Worm (Caenorhabditis elegans) whole organism, L4 larva: ENCODE results near the gene trpl-2.

Experiments
- F10B5.3 ChIP-seq: sonication (generic microtip); optimal IDR thresholded peaks from 2 replicates; lab custom pipeline; 2016; ENCODE audit warnings: mild to moderate bottlenecking, missing genetic modification characterization, missing compliant biosample characterization
- F26F4.8 ChIP-seq: fragments of 200-800 bp; sonication (Bioruptor generic); conservative IDR thresholded peaks from 2 replicates; pipeline ENCODE4 v1.3.6; 2022; ENCODE audit warnings: missing genetic modification characterization, missing compliant biosample characterization
- F49E8.2 ChIP-seq: sonication (generic microtip); optimal IDR thresholded peaks from 2 replicates; lab custom pipeline; 2016; ENCODE audit warnings: missing compliant biosample characterization, mild to moderate bottlenecking, missing genetic modification characterization, borderline replicate concordance
- T20F7.1 ChIP-seq: fragments of 200-800 bp; sonication (Bioruptor generic); optimal IDR thresholded peaks from 2 replicates; lab custom pipeline; 2018; ENCODE audit warnings: mild to moderate bottlenecking, missing genetic modification characterization, missing compliant biosample characterization
- T26A8.4 ChIP-seq: fragments of 200-800 bp; sonication (Bioruptor generic); IDR thresholded peaks from 2 replicates; pipeline ENCODE4 v1.3.6; 2022; ENCODE audit warnings: missing genetic modification characterization, missing compliant biosample characterization
- Y105C5A.15 ChIP-seq: fragments of 200-800 bp; sonication (Bioruptor generic); IDR thresholded peaks from 2 replicates; pipeline ENCODE4 v1.3.6; 2022; ENCODE audit warnings: missing genetic modification characterization, missing compliant biosample characterization
- aha-1 ChIP-seq: fragments of 150-350 bp; peaks from one replicate; lab custom pipeline; 2014; ENCODE audit warnings: missing biosample characterization, missing genetic modification characterization
- arid-1 ChIP-seq: fragments of 200-800 bp; sonication (Bioruptor generic); conservative IDR thresholded peaks from 2 replicates; pipeline ENCODE4 v1.3.6; 2022; ENCODE audit warnings: missing genetic modification reagents, missing genetic modification characterization, missing compliant biosample characterization
- attf-4 ChIP-seq: sonication (generic microtip); optimal IDR thresholded peaks from 3 replicates; lab custom pipeline; 2017; ENCODE audit warnings: missing biosample characterization, missing genetic modification characterization
- ceh-28 ChIP-seq: fragments of 150-350 bp; optimal IDR thresholded peaks from 2 replicates; lab custom pipeline; 2014; ENCODE audit warnings: missing biosample characterization, missing genetic modification reagents, missing genetic modification characterization
- dmd-8 ChIP-seq: fragments of 200-800 bp; sonication (Bioruptor generic); IDR thresholded peaks from 2 replicates; pipeline ENCODE4 v1.3.6; 2022; ENCODE audit warnings: missing genetic modification characterization, missing compliant biosample characterization
- dmd-9 ChIP-seq: fragments of 200-800 bp; sonication (Bioruptor generic); IDR thresholded peaks from 2 replicates; pipeline ENCODE4 v1.3.6; 2022; ENCODE audit warnings: missing genetic modification reagents, missing genetic modification characterization, missing compliant biosample characterization
- dpl-1 ChIP-seq: fragments of 150-350 bp; optimal IDR thresholded peaks from 2 replicates; lab custom pipeline; 2014; ENCODE audit warnings: missing biosample characterization, missing genetic modification reagents, missing genetic modification characterization
- egl-43 ChIP-seq: fragments of 200-800 bp; sonication (Bioruptor generic); IDR thresholded peaks from 2 replicates; pipeline ENCODE4 v1.3.6; 2022; ENCODE audit warnings: missing genetic modification reagents, missing genetic modification characterization, missing compliant biosample characterization
- hlh-11 ChIP-seq: fragments of 200-800 bp; sonication (Bioruptor generic); optimal IDR thresholded peaks from 2 replicates; lab custom pipeline; 2018; ENCODE audit warnings: mild to moderate bottlenecking, missing genetic modification characterization, missing compliant biosample characterization
- jun-1 ChIP-seq: fragments of 150-350 bp; optimal IDR thresholded peaks from 2 replicates; lab custom pipeline; 2014; ENCODE audit warnings: missing biosample characterization, missing genetic modification reagents, missing genetic modification characterization
- lin-1 ChIP-seq: fragments of 200-800 bp; sonication (Bioruptor generic); IDR thresholded peaks from 2 replicates; pipeline ENCODE4 v1.3.6; 2022; ENCODE audit warnings: missing genetic modification reagents, missing genetic modification characterization, missing compliant biosample characterization
- lin-13 ChIP-seq: fragments of 150-350 bp; optimal IDR thresholded peaks from 2 replicates; lab custom pipeline; 2014; ENCODE audit warnings: missing biosample characterization, missing genetic modification reagents, missing genetic modification characterization
- lin-29 ChIP-seq: fragments of 200-800 bp; sonication (Bioruptor generic); IDR thresholded peaks from 2 replicates; pipeline ENCODE4 v1.3.6; 2022; ENCODE audit warnings: missing genetic modification reagents, missing genetic modification characterization, missing compliant biosample characterization
- madf-9 ChIP-seq: fragments of 200-800 bp; sonication (Bioruptor generic); conservative IDR thresholded peaks from 2 replicates; pipeline ENCODE4 v1.3.6; 2022; ENCODE audit warnings: missing genetic modification reagents, missing genetic modification characterization, missing compliant biosample characterization
- mdt-29 ChIP-seq: fragments of 200-800 bp; sonication (Bioruptor generic); IDR thresholded peaks from 2 replicates; pipeline ENCODE4 v1.3.6; 2022; ENCODE audit warnings: missing genetic modification reagents, missing genetic modification characterization, missing compliant biosample characterization
- mxl-2 ChIP-seq: fragments of 200-800 bp; sonication (Bioruptor generic); conservative IDR thresholded peaks from 2 replicates; pipeline ENCODE4 v1.3.6; 2022; ENCODE audit warnings: missing genetic modification reagents, missing genetic modification characterization, missing compliant biosample characterization
- mxl-3 ChIP-seq: fragments of 200-800 bp; sonication (Bioruptor generic); optimal IDR thresholded peaks from 2 replicates; lab custom pipeline; 2018; ENCODE audit warnings: mild to moderate bottlenecking, missing genetic modification characterization, missing compliant biosample characterization
- nhr-10 ChIP-seq: fragments of 150-350 bp; optimal IDR thresholded peaks from 2 replicates; lab custom pipeline; 2014; ENCODE audit warnings: missing biosample characterization, missing genetic modification characterization
- nhr-102 ChIP-seq: sonication (generic microtip); optimal IDR thresholded peaks from 2 replicates; lab custom pipeline; 2016; ENCODE audit warnings: mild to moderate bottlenecking, missing genetic modification characterization, moderate library complexity, missing compliant biosample characterization
- nhr-48 ChIP-seq: sonication (generic microtip); optimal IDR thresholded peaks from 2 replicates; lab custom pipeline; 2016; ENCODE audit warnings: mild to moderate bottlenecking, missing genetic modification characterization, missing compliant biosample characterization
- nhr-77 ChIP-seq: fragments of 150-350 bp; optimal IDR thresholded peaks from 2 replicates; lab custom pipeline; 2014; ENCODE audit warnings: missing biosample characterization, missing genetic modification characterization
- php-3 ChIP-seq: fragments of 200-800 bp; sonication (Bioruptor generic); IDR thresholded peaks from 2 replicates; pipeline ENCODE4 v1.3.6; 2022; ENCODE audit warnings: missing genetic modification reagents, missing genetic modification characterization, missing compliant biosample characterization
- pqm-1 ChIP-seq: sonication (generic microtip); optimal IDR thresholded peaks from 2 replicates; lab custom pipeline; 2017; ENCODE audit warnings: missing biosample characterization, missing genetic modification characterization
- saeg-2 ChIP-seq: fragments of 200-800 bp; sonication (Bioruptor generic); IDR thresholded peaks from 2 replicates; pipeline ENCODE4 v1.3.6; 2022; ENCODE audit warnings: missing genetic modification reagents, missing genetic modification characterization, missing compliant biosample characterization
- set-16 ChIP-seq: fragments of 200-800 bp; sonication (Bioruptor generic); IDR thresholded peaks from 2 replicates; pipeline ENCODE4 v1.3.6; 2022; ENCODE audit warnings: missing genetic modification reagents, missing genetic modification characterization, missing compliant biosample characterization
- snpc-1.2 ChIP-seq: fragments of 200-800 bp; sonication (Bioruptor generic); IDR thresholded peaks from 2 replicates; pipeline ENCODE4 v1.3.6; 2022; ENCODE audit warnings: missing genetic modification reagents, missing genetic modification characterization, missing compliant biosample characterization
- snpc-4 ChIP-seq: fragments of 150-350 bp; optimal IDR thresholded peaks from 2 replicates; lab custom pipeline; 2014; ENCODE audit warnings: missing biosample characterization, missing genetic modification characterization
- unc-62 ChIP-seq, 3 experiments: fragments of 150-350 bp in 1 of 3; sonication (generic microtip); optimal IDR thresholded peaks in 2 of 3; peaks in 1 of 3; 1 replicate in 1 of 3; 2 replicates in 2 of 3; lab custom pipeline; 2014 to 2017; ENCODE audit warnings: missing biosample characterization in 3 of 3, missing genetic modification characterization in 3 of 3, missing genetic modification reagents in 3 of 3, missing genotype in 1 of 3

trpl-2 gene

DNA sequence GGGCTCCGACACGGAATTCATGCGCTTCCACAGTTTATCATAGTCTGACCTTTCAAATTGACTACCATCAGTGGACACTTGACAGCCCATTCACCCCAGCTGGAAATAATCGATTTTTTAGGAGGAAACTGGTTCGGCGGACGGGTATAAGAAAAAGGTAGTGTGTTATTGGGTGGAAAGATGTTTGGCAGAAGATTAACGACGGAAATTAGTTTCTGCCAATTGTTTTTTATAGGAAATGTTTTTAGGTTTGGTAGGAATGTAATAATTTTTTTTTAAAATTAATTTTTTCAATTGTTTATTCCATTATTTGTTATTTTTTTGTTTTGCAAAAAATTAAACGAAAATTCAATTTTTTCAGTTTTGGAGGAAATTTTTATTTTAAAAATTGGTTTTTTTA lies 27.5 kb upstream of the trpl-2 start, which contains the start of gene F15E6.9:
TSS of gene F15E6.9 (minus strand) at position 101 of the 400 bp plus-strand sequence.
- no peak for TF ChIP-seq F49E8.2 (tag; lab: Kevin White, UChicago)
- TF ChIP-seq saeg-2 (GFP tag; lab: Robert Waterston, UW) = no peak
- TF ChIP-seq attf-4 (tag; lab: Kevin White, UChicago) = no peak
- no peak for TF ChIP-seq T26A8.4 (GFP tag; lab: Robert Waterston, UW)
- TF ChIP-seq snpc-1.2 (GFP tag; lab: Robert Waterston, UW) = no peak
- TF ChIP-seq mdt-29 (GFP tag; lab: Robert Waterston, UW) = no peak

DNA sequence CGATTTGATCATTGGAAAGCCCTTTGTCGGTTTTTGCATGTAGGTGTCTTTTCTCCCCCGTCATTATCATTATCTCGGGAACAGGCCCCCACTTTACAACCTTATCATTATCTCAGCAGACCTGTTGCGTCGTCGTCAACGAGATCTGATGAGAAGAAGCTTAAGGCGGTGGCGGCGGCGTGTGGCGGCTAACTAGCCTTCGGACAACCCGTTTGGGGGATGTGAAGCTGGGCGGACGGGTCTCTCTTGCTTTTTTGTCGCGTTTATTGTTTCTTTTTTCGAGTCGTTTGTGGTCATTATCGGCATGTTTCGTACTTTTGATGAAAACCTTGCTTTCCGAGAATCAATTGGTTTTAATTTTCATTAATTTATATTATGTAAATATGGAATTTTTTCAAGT lies 26.5 kb upstream of the trpl-2 start:
- TF ChIP-seq nhr-48 (tag; lab: Kevin White, UChicago) (peak; percentile 51), set-16 (GFP tag; lab: Robert Waterston, UW) (peak; percentile 34; the same call in 1 of the 2 replicates), nhr-102 (tag; lab: Kevin White, UChicago) (no peak), T26A8.4 (GFP tag; lab: Robert Waterston, UW) (peak; percentile 64), dmd-8 (GFP tag; lab: Robert Waterston, UW) (no peak), nhr-77 (no peak), mxl-3 (GFP tag; lab: Kevin White, UChicago) (peak; percentile 30), Y105C5A.15 (GFP tag; lab: Robert Waterston, UW) (no peak), hlh-11 (peak; percentile 67), aha-1 (peak; percentile 79)

DNA sequence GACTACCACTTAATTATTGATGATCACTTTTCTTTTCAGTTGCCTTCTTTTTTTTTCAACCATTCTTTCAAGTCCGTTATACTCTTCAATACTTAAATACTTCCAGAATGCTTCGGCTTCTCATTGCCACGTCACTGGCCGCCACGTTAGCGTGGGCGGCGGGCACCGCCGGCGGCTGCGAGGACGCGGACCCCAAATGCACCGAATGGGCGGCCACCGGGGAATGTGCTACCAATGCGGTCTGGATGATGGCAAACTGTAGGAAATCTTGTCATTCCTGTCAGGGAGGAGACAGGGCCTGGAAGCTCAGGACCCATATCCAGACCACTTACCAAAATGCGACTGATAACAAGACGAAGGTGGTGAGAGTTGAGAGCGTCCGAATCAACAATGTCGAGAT lies 25.3 kb upstream of the trpl-2 start, which contains the start of gene lgc-22:
TSS of gene lgc-22 (plus strand) at position 105 of the 400 bp plus-strand sequence.
- TF ChIP-seq attf-4 (tag; lab: Kevin White, UChicago) (no peak), unc-62 (GFP tag; optimal IDR thresholded peaks at IDR 0.05 in 1 of 2; lab: Kevin White, UChicago) (no peak), unc-62 (tag; optimal IDR thresholded peaks at IDR 0.05; lab: Kevin White, UChicago) (no peak), php-3 (GFP tag; lab: Robert Waterston, UW) (no peak), nhr-10 (tag; lab: Kevin White, UChicago) (no peak), set-16 (GFP tag; lab: Robert Waterston, UW) (peak; percentile 86), ceh-28 (tag; lab: Kevin White, UChicago) (no peak), arid-1 (GFP tag; lab: Robert Waterston, UW) (no peak), snpc-4 (tag; lab: Kevin White, UChicago) (no peak), dmd-9 (0 out of 2 replicates have a peak, but pooled peaks have one; percentile 32), mdt-29 (GFP tag; lab: Robert Waterston, UW) (no peak), F10B5.3 (tag; lab: Kevin White, UChicago) (no peak), mxl-2 (GFP tag; lab: Robert Waterston, UW) (no peak), nhr-102 (tag; lab: Kevin White, UChicago) (no peak), madf-9 (GFP tag; lab: Robert Waterston, UW) (no peak), lin-1 (GFP tag; lab: Robert Waterston, UW) (no peak), lin-29 (GFP tag; lab: Robert Waterston, UW) (no peak), lin-13 (no peak), saeg-2 (GFP tag; lab: Robert Waterston, UW) (no peak), egl-43 (GFP tag; lab: Robert Waterston, UW) (peak; percentile 55; the same call in 1 of the 2 replicates), dpl-1 (GFP tag; lab: Kevin White, UChicago) (no peak), F26F4.8 (GFP tag; lab: Robert Waterston, UW) (no peak)

DNA sequence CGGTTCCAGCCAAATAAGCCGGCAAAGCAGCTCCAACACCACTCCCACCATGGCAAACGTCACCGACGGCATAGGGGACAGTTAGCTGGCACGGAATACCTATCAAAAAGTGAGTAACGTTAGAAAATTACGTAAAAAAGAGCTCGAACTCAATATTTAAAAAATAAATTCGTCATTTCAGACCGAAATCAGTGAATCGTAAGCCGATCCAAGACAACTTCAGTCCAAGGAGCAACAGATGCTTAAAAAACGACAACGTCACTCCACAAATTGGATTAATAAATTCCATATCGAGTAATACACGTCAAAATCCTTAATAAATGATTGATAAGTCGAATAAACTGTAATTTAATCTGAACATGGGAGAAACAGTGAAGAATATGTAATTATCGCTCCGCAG lies 20.1 kb upstream of the trpl-2 start:
- TF ChIP-seq T20F7.1 (GFP tag; lab: Kevin White, UChicago) = no peak
- no peak for TF ChIP-seq jun-1
- TF ChIP-seq pqm-1 (tag; lab: Kevin White, UChicago) = no peak
- no peak for TF ChIP-seq nhr-77
- TF ChIP-seq Y105C5A.15 (GFP tag; lab: Robert Waterston, UW) = no peak
- TF ChIP-seq unc-62 (GFP tag; optimal IDR thresholded peaks at IDR 0.05 in 1 of 2; lab: Kevin White, UChicago) = peak in 1 of 2 experiments; percentile 94
- TF ChIP-seq unc-62 (tag; optimal IDR thresholded peaks at IDR 0.05; lab: Kevin White, UChicago) = no peak
